Fruit fly (Drosophila melanogaster) whole organism, prepupa: ENCODE measurements around the gene bor.

Source experiments
- CG10631 ChIP-seq: fragments of 200-800 bp; sonication (Bioruptor generic); optimal IDR thresholded peaks from 2 replicates; lab custom pipeline; 2016; ENCODE audit warnings: missing biosample characterization, missing genetic modification characterization
- CG6163 ChIP-seq: fragments of 200-800 bp; sonication (Bioruptor generic); IDR thresholded peaks from 3 replicates; pipeline ENCODE4 v1.3.6; 2022; ENCODE audit warnings: missing biosample characterization, missing genetic modification characterization
- CG6854 ChIP-seq: fragments of 200-800 bp; sonication (Bioruptor generic); optimal IDR thresholded peaks from 2 replicates; lab custom pipeline; 2017; ENCODE audit warnings: missing biosample characterization, mild to moderate bottlenecking, missing genetic modification characterization
- CG8319 ChIP-seq: fragments of 200-800 bp; sonication (Bioruptor generic); optimal IDR thresholded peaks from 3 replicates; lab custom pipeline; 2016; ENCODE audit warnings: missing biosample characterization, missing genetic modification characterization
- fd59A ChIP-seq: fragments of 200-800 bp; sonication (Bioruptor generic); optimal IDR thresholded peaks from 2 replicates; lab custom pipeline; 2017; ENCODE audit warnings: missing biosample characterization, mild to moderate bottlenecking, missing genetic modification characterization, missing genetic modification reagents
- ss ChIP-seq, 2 experiments: fragments of 200-800 bp; sonication (Bioruptor generic); optimal IDR thresholded peaks; 2 replicates in 1 of 2; 3 replicates in 1 of 2; lab custom pipeline; 2017 to 2018; ENCODE audit warnings: mild to moderate bottlenecking in 2 of 2, missing biosample characterization in 2 of 2, missing genetic modification characterization in 2 of 2, moderate library complexity in 1 of 2
- vri ChIP-seq: fragments of 200-800 bp; sonication (Bioruptor generic); optimal IDR thresholded peaks from 3 replicates; lab custom pipeline; 2016; ENCODE audit warnings: missing biosample characterization, mild to moderate bottlenecking, missing genetic modification characterization

dm6 chr3R:16234745-16235149 lies 29.2 kb downstream of the bor start:
- TF ChIP-seq CG10631 (GFP tag; lab: Kevin White, UChicago) (peak; percentile 87), CG6163 (GFP tag; lab: Robert Waterston, UW) (no peak), ss (GFP tag; optimal IDR thresholded peaks at IDR 0.05; lab: Kevin White, UChicago) (peak; percentile 79 to 89), fd59A (GFP tag; lab: Kevin White, UChicago) (peak; percentile 91), CG8319 (GFP tag; lab: Kevin White, UChicago) (peak; percentile 55), CG6854 (no peak), vri (GFP tag; lab: Kevin White, UChicago) (peak; percentile 31)
